Fruit fly (Drosophila melanogaster): Measurements from ENCODE around the gene ND-42.

DNA sequence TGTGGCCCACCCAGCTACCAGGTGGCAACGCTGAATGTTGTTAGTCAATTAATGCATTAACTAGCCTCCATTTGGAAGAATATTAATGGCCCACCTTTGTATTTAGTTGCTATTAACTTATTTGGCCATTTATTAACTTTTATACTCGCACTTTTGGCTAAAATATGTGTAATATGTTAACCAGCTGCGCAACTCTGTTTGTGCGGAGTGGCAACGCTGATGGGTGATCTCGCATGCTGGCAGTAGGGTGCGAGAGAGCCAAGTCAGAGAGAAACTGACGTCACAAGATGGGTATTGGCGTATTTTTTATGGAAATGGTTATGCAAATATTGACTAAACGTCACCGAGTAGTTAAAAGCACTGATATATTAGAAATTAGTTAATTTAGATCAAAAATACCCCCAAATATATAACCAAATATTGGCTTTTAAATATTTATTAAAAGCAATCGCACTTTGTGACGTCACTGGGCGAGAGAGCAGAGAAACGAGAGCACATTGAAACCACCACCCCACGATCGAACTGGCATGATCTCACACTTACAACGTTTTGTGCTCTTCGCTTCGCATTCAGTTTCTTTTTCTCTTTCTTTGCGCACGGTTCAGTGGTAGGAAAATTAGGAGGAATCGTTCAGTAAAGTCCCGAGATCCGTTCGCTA lies 14.2 kb downstream of the ND-42 start, which contains the start of gene how:
- TF ChIP-seq Ets98B (GFP tag; IDR thresholded peaks at IDR 0.05): no peak
- TF ChIP-seq CG8301 (tag; optimal IDR thresholded peaks at IDR 0.05): no peak
- TF ChIP-seq rn (GFP tag; IDR thresholded peaks at IDR 0.05): no peak
- peak; percentile 33 for TF ChIP-seq Pif1A (GFP tag; optimal IDR thresholded peaks at IDR 0.05)
- no peak for TF ChIP-seq CG14655 (GFP tag; optimal IDR thresholded peaks at IDR 0.05)

All from whole organism, pupa.